Fruit fly (Drosophila melanogaster): ENCODE data around the gene ValRS-m.

The ValRS-m gene

dm6 chr3L:8912332-8912731 lies 52.2 kb downstream of the ValRS-m start, which contains the start of the genes Tsp66E and mfr (continued):
- TF ChIP-seq en (GFP tag; optimal IDR thresholded peaks at IDR 0.05) (no peak), NC2α (GFP tag; optimal IDR thresholded peaks at IDR 0.05) (no peak), BEAF-32 (GFP tag; optimal IDR thresholded peaks at IDR 0.05) (no peak), CG4404 (GFP tag; IDR thresholded peaks at IDR 0.05) (no peak), chinmo (GFP tag; IDR thresholded peaks at IDR 0.05; ENCODE audit: partially characterized antibody) (peak; percentile 97), kay (GFP tag; optimal IDR thresholded peaks at IDR 0.05) (no peak), pan (optimal IDR thresholded peaks at IDR 0.05) (no peak), pan (GFP tag; optimal IDR thresholded peaks at IDR 0.05 in 1 of 2, IDR thresholded peaks at IDR 0.05 in 1 of 2) (peak in 1 of 2 experiments; percentile 31), CG7928 (GFP tag; optimal IDR thresholded peaks at IDR 0.05) (no peak), ems (GFP tag; optimal IDR thresholded peaks at IDR 0.05) (no peak), CG33557 (GFP tag; optimal IDR thresholded peaks at IDR 0.05) (no peak), CG34224 (GFP tag; IDR thresholded peaks at IDR 0.05; ENCODE audit: partially characterized antibody) (no peak), Ada2b (GFP tag; IDR thresholded peaks at IDR 0.05) (no peak), HHEX (GFP tag; optimal IDR thresholded peaks at IDR 0.05) (no peak), Dad (GFP tag; optimal IDR thresholded peaks at IDR 0.05) (no peak), CG1233 (GFP tag; optimal IDR thresholded peaks at IDR 0.05) (no peak), HLH54F (GFP tag; optimal IDR thresholded peaks at IDR 0.05) (no peak), ERR (GFP tag; optimal IDR thresholded peaks at IDR 0.05) (no peak), D19B (GFP tag; optimal IDR thresholded peaks at IDR 0.05) (no peak), Fer2 (tag; optimal IDR thresholded peaks at IDR 0.05) (no peak), Nf-YC (tag; optimal IDR thresholded peaks at IDR 0.05) (peak; percentile 79), CkIIα-i1 (GFP tag; IDR thresholded peaks at IDR 0.05) (no peak)

Measured in whole organism, embryonic.